Worm (Caenorhabditis elegans) whole organism, L2 larva: ENCODE results near the gene tpra-1.

Experiments used
- blmp-1 ChIP-seq: sonication (generic microtip); optimal IDR thresholded peaks from 2 replicates; lab custom pipeline; 2017; ENCODE audit warnings: missing genetic modification characterization, mild to moderate bottlenecking, missing compliant biosample characterization, antibody characterized with exemption, moderate library complexity; ENCODE audit not compliant: insufficient read depth
- ceh-82 ChIP-seq: fragments of 150-350 bp; optimal IDR thresholded peaks from 2 replicates; lab custom pipeline; 2014; ENCODE audit warnings: missing biosample characterization, missing genetic modification characterization
- elt-3 ChIP-seq: sonication (generic microtip); optimal IDR thresholded peaks from 2 replicates; lab custom pipeline; 2017; ENCODE audit warnings: missing biosample characterization, missing genetic modification characterization
- fos-1 ChIP-seq: fragments of 150-350 bp; optimal IDR thresholded peaks from 2 replicates; lab custom pipeline; 2014; ENCODE audit warnings: missing biosample characterization, missing genetic modification characterization
- lin-11 ChIP-seq: fragments of 150-350 bp; sonication (generic microtip); optimal IDR thresholded peaks from 2 replicates; lab custom pipeline; 2014; ENCODE audit warnings: missing biosample characterization, missing genetic modification characterization, inconsistent platforms, mixed read lengths
- lin-39 ChIP-seq: fragments of 150-350 bp; optimal IDR thresholded peaks from 2 replicates; lab custom pipeline; 2014; ENCODE audit warnings: missing biosample characterization, missing genetic modification reagents, missing genetic modification characterization
- mdl-1 ChIP-seq, 2 experiments: fragments of 150-350 bp in 1 of 2; sonication (generic microtip) in 1 of 2; optimal IDR thresholded peaks; 2 replicates each; lab custom pipeline; 2017; ENCODE audit warnings: missing biosample characterization in 2 of 2, missing genetic modification characterization in 2 of 2
- nhr-237 ChIP-seq: fragments of 150-350 bp; optimal IDR thresholded peaks from 2 replicates; lab custom pipeline; 2014; ENCODE audit warnings: missing biosample characterization, missing genetic modification characterization
- nhr-6 ChIP-seq: fragments of 150-350 bp; optimal IDR thresholded peaks from 2 replicates; lab custom pipeline; 2014; ENCODE audit warnings: missing biosample characterization, missing genetic modification characterization
- nhr-77 ChIP-seq: fragments of 150-350 bp; optimal IDR thresholded peaks from 2 replicates; lab custom pipeline; 2014; ENCODE audit warnings: missing biosample characterization, missing genetic modification characterization
- skn-1 ChIP-seq: sonication (generic microtip); optimal IDR thresholded peaks from 2 replicates; lab custom pipeline; 2017; ENCODE audit warnings: missing biosample characterization, missing genetic modification characterization
- zag-1 ChIP-seq: fragments of 150-350 bp; optimal IDR thresholded peaks from 2 replicates; lab custom pipeline; 2014; ENCODE audit warnings: missing biosample characterization, missing genetic modification characterization
- ztf-11 ChIP-seq: sonication (generic microtip); optimal IDR thresholded peaks from 2 replicates; lab custom pipeline; 2017; ENCODE audit warnings: missing biosample characterization, missing genetic modification characterization

DNA sequence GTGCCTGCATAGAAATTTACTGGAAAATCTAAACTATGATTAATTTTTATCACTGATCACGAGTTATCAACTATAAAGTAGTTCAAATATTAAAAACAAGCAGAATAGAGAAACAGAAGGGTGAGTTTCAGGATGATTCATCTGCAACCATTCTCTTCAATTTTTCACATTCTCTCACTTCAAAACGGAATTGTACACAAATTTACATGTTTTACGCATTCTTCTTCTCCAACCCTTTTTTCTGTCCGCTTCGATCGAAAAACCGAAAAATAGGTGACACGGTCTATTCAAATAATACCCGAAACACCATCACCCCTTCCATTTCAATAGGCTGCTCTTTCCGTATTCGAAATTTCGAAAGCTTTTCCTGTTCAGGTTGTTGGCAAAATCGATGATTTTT lies 22.7 kb upstream of the tpra-1 start, which contains the start of gene D1046.4:
- TF ChIP-seq nhr-237 (tag; lab: Kevin White, UChicago) (no peak), ceh-82 (tag; lab: Kevin White, UChicago) (no peak), elt-3 (tag; lab: Kevin White, UChicago) (no peak), lin-39 (tag; lab: Kevin White, UChicago) (no peak), nhr-77 (tag; lab: Kevin White, UChicago) (no peak), skn-1 (tag; lab: Kevin White, UChicago) (no peak), nhr-6 (no peak), ztf-11 (tag; lab: Kevin White, UChicago) (no peak), zag-1 (tag; lab: Kevin White, UChicago) (no peak), mdl-1 (tag; optimal IDR thresholded peaks at IDR 0.05; lab: Kevin White, UChicago) (no peak), blmp-1 (tag; lab: Kevin White, UChicago) (no peak), lin-11 (tag; lab: Kevin White, UChicago) (no peak), fos-1 (tag; lab: Kevin White, UChicago) (no peak)
